Worm (Caenorhabditis elegans) whole organism, late embryonic: ENCODE data around the gene nspg-1.
A peak's percentile ranks its signal among the peaks of the same experiment; 100 is the strongest.

Source experiments
- C38D4.7 ChIP-seq: fragments of 200-800 bp; sonication (Bioruptor generic); optimal IDR thresholded peaks from 2 replicates; lab custom pipeline; 2018; ENCODE audit warnings: mild to moderate bottlenecking, missing genetic modification characterization, moderate library complexity, missing compliant biosample characterization
- F13H6.1 ChIP-seq: sonication (generic microtip); optimal IDR thresholded peaks from 2 replicates; lab custom pipeline; 2016; ENCODE audit warnings: missing genetic modification characterization, missing compliant biosample characterization
- K02D7.2 ChIP-seq: sonication (generic microtip); optimal IDR thresholded peaks from 2 replicates; lab custom pipeline; 2017; ENCODE audit warnings: mild to moderate bottlenecking, missing genetic modification characterization, missing compliant biosample characterization
- T23F11.4 ChIP-seq: fragments of 200-800 bp; sonication (Bioruptor generic); optimal IDR thresholded peaks from 2 replicates; lab custom pipeline; 2018; ENCODE audit warnings: mild to moderate bottlenecking, missing genetic modification characterization, missing compliant biosample characterization
- ama-1 ChIP-seq: fragments of 150-350 bp; optimal IDR thresholded peaks from 2 replicates; lab custom pipeline; 2014
- ceh-18 ChIP-seq: sonication (generic microtip); optimal IDR thresholded peaks from 2 replicates; lab custom pipeline; 2016; ENCODE audit warnings: missing genetic modification characterization, missing compliant biosample characterization
- ceh-19 ChIP-seq: fragments of 200-800 bp; sonication (Bioruptor generic); optimal IDR thresholded peaks from 2 replicates; lab custom pipeline; 2018; ENCODE audit warnings: mild to moderate bottlenecking, missing genetic modification characterization, missing compliant biosample characterization
- ceh-24 ChIP-seq: sonication (generic microtip); optimal IDR thresholded peaks from 2 replicates; lab custom pipeline; 2016; ENCODE audit warnings: mild to moderate bottlenecking, missing genetic modification characterization, missing compliant biosample characterization
- ceh-30 ChIP-seq: fragments of 150-350 bp; optimal IDR thresholded peaks from 2 replicates; lab custom pipeline; 2014; ENCODE audit warnings: missing biosample characterization, missing genetic modification characterization
- ceh-34 ChIP-seq: sonication (generic microtip); optimal IDR thresholded peaks from 2 replicates; lab custom pipeline; 2016; ENCODE audit warnings: mild to moderate bottlenecking, missing genetic modification characterization, missing compliant biosample characterization
- ceh-48 ChIP-seq: sonication (generic microtip); optimal IDR thresholded peaks from 2 replicates; lab custom pipeline; 2016; ENCODE audit warnings: missing genetic modification characterization, inconsistent platforms, missing compliant biosample characterization
- ceh-9 ChIP-seq: sonication (generic microtip); optimal IDR thresholded peaks from 2 replicates; lab custom pipeline; 2016; ENCODE audit warnings: mild to moderate bottlenecking, missing genetic modification characterization, inconsistent platforms, missing compliant biosample characterization
- elt-2 ChIP-seq: sonication (generic microtip); optimal IDR thresholded peaks from 2 replicates; lab custom pipeline; 2016; ENCODE audit warnings: missing genetic modification reagents, missing genetic modification characterization, missing compliant biosample characterization
- ets-4 ChIP-seq: sonication (generic microtip); optimal IDR thresholded peaks from 2 replicates; lab custom pipeline; 2016; ENCODE audit warnings: missing genetic modification characterization, missing compliant biosample characterization
- fkh-6 ChIP-seq: sonication (generic microtip); optimal IDR thresholded peaks from 2 replicates; lab custom pipeline; 2016; ENCODE audit warnings: missing genetic modification characterization, missing compliant biosample characterization
- gmeb-2 ChIP-seq: sonication (generic microtip); optimal IDR thresholded peaks from 2 replicates; lab custom pipeline; 2016; ENCODE audit warnings: missing genetic modification characterization, inconsistent platforms, missing compliant biosample characterization
- hlh-13 ChIP-seq: fragments of 200-800 bp; sonication (Bioruptor generic); optimal IDR thresholded peaks from 2 replicates; lab custom pipeline; 2018; ENCODE audit warnings: mild to moderate bottlenecking, missing genetic modification characterization, missing compliant biosample characterization
- hlh-6 ChIP-seq: sonication (generic microtip); optimal IDR thresholded peaks from 2 replicates; lab custom pipeline; 2016; ENCODE audit warnings: missing genotype, missing genetic modification characterization, missing compliant biosample characterization
- lin-11 ChIP-seq: fragments of 200-800 bp; sonication (Bioruptor generic); optimal IDR thresholded peaks from 2 replicates; lab custom pipeline; 2018; ENCODE audit warnings: mild to moderate bottlenecking, missing genetic modification characterization, missing compliant biosample characterization
- madf-2 ChIP-seq: sonication (generic microtip); optimal IDR thresholded peaks from 2 replicates; lab custom pipeline; 2017; ENCODE audit warnings: missing genetic modification characterization, missing compliant biosample characterization
- nfya-1 ChIP-seq: sonication (generic microtip); optimal IDR thresholded peaks from 2 replicates; lab custom pipeline; 2017; ENCODE audit warnings: missing genetic modification characterization, mild to moderate bottlenecking, missing compliant biosample characterization, antibody characterized with exemption, moderate library complexity
- npax-4 ChIP-seq: sonication (generic microtip); optimal IDR thresholded peaks from 2 replicates; lab custom pipeline; 2016; ENCODE audit warnings: missing genetic modification characterization, missing compliant biosample characterization
- pag-3 ChIP-seq: sonication (generic microtip); optimal IDR thresholded peaks from 2 replicates; lab custom pipeline; 2016; ENCODE audit warnings: missing compliant biosample characterization, missing genetic modification characterization, borderline replicate concordance
- pat-9 ChIP-seq: fragments of 200-800 bp; sonication (Bioruptor generic); optimal IDR thresholded peaks from 2 replicates; lab custom pipeline; 2018; ENCODE audit warnings: mild to moderate bottlenecking, missing genetic modification characterization, moderate library complexity, missing compliant biosample characterization
- pax-1 ChIP-seq: fragments of 150-350 bp; optimal IDR thresholded peaks from 2 replicates; lab custom pipeline; 2014; ENCODE audit warnings: missing biosample characterization, missing genetic modification characterization
- pqm-1 ChIP-seq: sonication (generic microtip); optimal IDR thresholded peaks from 2 replicates; lab custom pipeline; 2016; ENCODE audit warnings: missing genetic modification characterization, missing compliant biosample characterization
- syd-9 ChIP-seq: sonication (generic microtip); optimal IDR thresholded peaks from 2 replicates; lab custom pipeline; 2016; ENCODE audit warnings: mild to moderate bottlenecking, missing genetic modification characterization, moderate library complexity, missing compliant biosample characterization
- tbx-7 ChIP-seq: sonication (generic microtip); optimal IDR thresholded peaks from 2 replicates; lab custom pipeline; 2016; ENCODE audit warnings: missing genotype, missing genetic modification characterization, missing compliant biosample characterization
- ttx-3 ChIP-seq: sonication (generic microtip); optimal IDR thresholded peaks from 2 replicates; lab custom pipeline; 2016; ENCODE audit warnings: missing genetic modification reagents, missing genetic modification characterization, missing compliant biosample characterization
- unc-3 ChIP-seq, 2 experiments: fragments of 200-800 bp in 1 of 2; sonication (Bioruptor generic) in 1 of 2; sonication (generic microtip) in 1 of 2; conservative IDR thresholded peaks in 1 of 2; optimal IDR thresholded peaks in 1 of 2; 2 replicates each; pipeline versions ENCODE4 v1.3.6 to Lab custom; 2016 to 2022; ENCODE audit warnings: missing compliant biosample characterization in 2 of 2, missing genetic modification characterization in 2 of 2, missing genetic modification reagents in 1 of 2
- unc-55 ChIP-seq: sonication (generic microtip); optimal IDR thresholded peaks from 2 replicates; lab custom pipeline; 2017; ENCODE audit warnings: missing biosample characterization, missing genetic modification reagents, missing genetic modification characterization

The nspg-1 gene

DNA sequence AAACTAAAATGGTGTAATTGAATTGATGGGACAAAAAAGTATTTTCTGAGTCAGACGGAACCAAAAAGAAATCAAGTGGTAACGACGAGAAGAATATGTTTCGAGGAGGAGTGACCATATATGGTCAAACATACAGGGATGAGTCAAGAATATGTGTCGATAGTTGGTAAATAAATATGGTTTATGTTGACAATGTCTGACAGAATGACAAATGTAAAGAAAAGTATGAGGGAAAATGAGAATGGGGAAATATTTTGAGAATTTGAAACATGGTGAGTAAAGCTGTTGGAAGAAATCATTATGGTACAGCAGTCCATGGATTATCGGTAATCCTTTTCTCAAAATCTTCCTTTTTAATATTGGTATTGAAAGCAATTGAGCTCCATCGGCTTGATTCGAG lies at the start of gene nspg-1:
Gene nspg-1, minus strand, starts transcription at position 101 of the 400 bp plus-strand sequence.
- TF ChIP-seq hlh-6 (tag; lab: Kevin White, UChicago): no peak
- no peak for TF ChIP-seq madf-2 (tag; lab: Kevin White, UChicago)
- TF ChIP-seq ets-4 (tag; lab: Kevin White, UChicago): no peak
- no peak for TF ChIP-seq pat-9
- TF ChIP-seq lin-11 (tag; lab: Kevin White, UChicago): no peak
- TF ChIP-seq K02D7.2 (tag; lab: Kevin White, UChicago): no peak
- TF ChIP-seq npax-4 (tag; lab: Kevin White, UChicago): no peak

DNA sequence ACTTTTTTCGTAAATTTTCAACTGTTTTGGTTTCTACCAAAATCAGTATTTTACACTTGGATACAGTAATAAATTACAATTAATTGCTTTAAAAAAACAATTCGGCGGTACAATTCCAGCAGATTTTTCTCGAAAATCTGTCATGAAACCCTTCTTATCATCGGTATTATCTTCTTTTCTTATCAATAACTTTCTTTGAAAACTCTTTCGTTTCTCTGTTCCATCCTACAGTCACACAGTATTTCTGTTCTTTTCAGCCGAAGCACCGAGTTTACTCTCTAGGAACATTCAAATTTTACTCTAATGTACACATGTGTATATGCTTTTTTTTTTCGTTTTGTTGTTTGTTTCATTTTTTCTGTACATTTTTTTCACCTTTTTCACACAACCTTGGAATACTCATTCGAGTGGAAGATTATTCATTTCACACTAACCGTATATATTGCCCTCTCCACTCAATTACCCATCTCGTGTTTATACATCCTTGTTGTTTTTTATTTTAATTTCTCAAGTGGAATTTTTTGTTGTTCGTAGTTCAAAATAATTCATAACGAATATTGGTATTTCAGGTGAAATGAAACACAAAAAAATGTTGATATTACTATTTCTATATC lies 41.8 kb upstream of the nspg-1 start, which contains the start of gene nid-1:
Gene nid-1, plus strand, starts transcription at position 564 of the 614 bp plus-strand sequence.
- TF ChIP-seq ets-4 (tag; lab: Kevin White, UChicago) (no peak), unc-3 (GFP tag; conservative IDR thresholded peaks at IDR 0.05; lab: Robert Waterston, UW) (no peak), unc-3 (tag; optimal IDR thresholded peaks at IDR 0.05; lab: Kevin White, UChicago) (no peak), pag-3 (tag; lab: Kevin White, UChicago) (no peak), C38D4.7 (GFP tag; lab: Kevin White, UChicago) (no peak), pqm-1 (tag; lab: Kevin White, UChicago) (no peak), elt-2 (tag; lab: Kevin White, UChicago) (peak; percentile 68)

DNA sequence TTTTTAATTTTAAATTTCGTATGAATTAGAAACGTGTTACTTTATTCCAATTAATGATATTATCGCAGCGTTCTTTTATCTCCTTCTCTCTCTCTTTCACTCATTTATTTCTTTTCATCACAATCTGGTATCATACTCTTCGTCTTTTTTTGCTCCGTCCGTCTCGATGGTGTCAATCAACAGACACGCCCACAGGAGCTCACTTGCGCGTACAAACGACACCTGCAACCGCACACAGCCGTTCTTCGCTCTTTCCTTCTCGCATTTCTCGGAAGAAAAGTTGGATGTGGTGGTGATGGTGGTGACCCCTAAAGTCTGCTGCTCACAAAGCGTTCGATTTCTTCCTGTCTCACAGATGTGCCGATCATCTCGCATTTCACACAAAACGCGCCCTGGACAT lies 40.7 kb upstream of the nspg-1 start:
- TF ChIP-seq tbx-7: no peak
- TF ChIP-seq F13H6.1 (tag; lab: Kevin White, UChicago): no peak
- TF ChIP-seq ceh-9 (tag; lab: Kevin White, UChicago): no peak
- TF ChIP-seq ceh-34 (tag; lab: Kevin White, UChicago): peak; percentile 6
- no peak for TF ChIP-seq fkh-6 (tag; lab: Kevin White, UChicago)
- no peak for TF ChIP-seq syd-9 (tag; lab: Kevin White, UChicago)

DNA sequence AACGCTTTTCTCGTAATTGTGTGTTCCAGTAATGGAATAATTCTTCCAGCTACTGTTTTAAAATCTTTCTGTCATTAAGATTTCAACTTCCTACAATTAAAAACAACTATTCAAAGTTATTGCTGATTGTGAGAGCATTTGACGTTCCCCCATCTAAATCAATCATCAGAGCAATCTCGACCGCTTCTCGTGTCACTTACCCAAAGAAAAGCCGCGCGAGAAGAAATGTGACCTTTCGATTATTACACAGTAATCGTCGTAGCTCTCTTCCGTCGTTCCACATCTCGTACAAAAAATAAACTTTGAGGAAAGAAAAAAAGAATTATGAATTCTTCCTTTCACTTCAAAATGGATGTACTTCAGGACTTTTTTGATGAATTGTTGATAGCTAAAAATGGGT lies 39.5 kb upstream of the nspg-1 start:
- TF ChIP-seq ceh-24 (tag; lab: Kevin White, UChicago) (no peak), unc-55 (peak; percentile 73), ets-4 (tag; lab: Kevin White, UChicago) (no peak)

DNA sequence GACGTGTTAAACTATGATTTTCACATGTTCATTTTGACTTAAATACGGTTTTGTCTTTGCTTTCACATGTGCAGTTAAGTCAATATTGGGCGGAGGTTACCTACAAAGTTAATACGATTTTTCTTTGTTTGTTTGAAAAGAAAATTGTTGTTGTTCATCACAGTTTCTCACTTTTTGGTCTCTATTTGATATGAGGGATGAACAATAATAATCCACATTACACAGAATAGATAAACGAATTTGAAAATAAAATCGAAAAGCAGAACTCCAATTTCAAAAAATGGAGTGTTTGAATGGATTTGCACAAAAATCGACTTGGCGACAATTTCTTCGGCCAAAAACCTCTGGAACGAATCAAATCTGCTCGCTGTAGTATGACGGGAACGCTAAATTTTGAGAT lies 38.8 kb upstream of the nspg-1 start, which contains the start of gene ttr-29:
Gene ttr-29, minus strand, starts transcription at position 101 of the 400 bp plus-strand sequence.
- TF ChIP-seq madf-2 (tag; lab: Kevin White, UChicago): no peak
- no peak for TF ChIP-seq pat-9
- no peak for TF ChIP-seq ceh-30 (tag; lab: Kevin White, UChicago)
- no peak for TF ChIP-seq ceh-48 (tag; lab: Kevin White, UChicago)
- TF ChIP-seq hlh-13 (GFP tag; lab: Kevin White, UChicago): no peak
- TF ChIP-seq T23F11.4 (GFP tag; lab: Kevin White, UChicago): no peak
- no peak for TF ChIP-seq ttx-3 (tag; lab: Kevin White, UChicago)
- no peak for TF ChIP-seq ceh-19 (GFP tag; lab: Kevin White, UChicago)
- no peak for TF ChIP-seq ceh-18
- TF ChIP-seq ceh-34 (tag; lab: Kevin White, UChicago): no peak
- no peak for TF ChIP-seq gmeb-2 (tag; lab: Kevin White, UChicago)
- TF ChIP-seq ama-1 (lab: Kevin White, UChicago): no peak
- no peak for TF ChIP-seq pax-1 (tag; lab: Kevin White, UChicago)
- TF ChIP-seq nfya-1 (tag; lab: Kevin White, UChicago): no peak
- no peak for TF ChIP-seq K02D7.2 (tag; lab: Kevin White, UChicago)
- TF ChIP-seq ceh-24 (tag; lab: Kevin White, UChicago): no peak
- TF ChIP-seq unc-3 (GFP tag; conservative IDR thresholded peaks at IDR 0.05; lab: Robert Waterston, UW): no peak
- TF ChIP-seq unc-3 (tag; optimal IDR thresholded peaks at IDR 0.05; lab: Kevin White, UChicago): no peak
- TF ChIP-seq, all 69 proteins: peak for 0
